Fruit fly (Drosophila melanogaster): ENCODE data around the gene cv.

The cv gene

DNA sequence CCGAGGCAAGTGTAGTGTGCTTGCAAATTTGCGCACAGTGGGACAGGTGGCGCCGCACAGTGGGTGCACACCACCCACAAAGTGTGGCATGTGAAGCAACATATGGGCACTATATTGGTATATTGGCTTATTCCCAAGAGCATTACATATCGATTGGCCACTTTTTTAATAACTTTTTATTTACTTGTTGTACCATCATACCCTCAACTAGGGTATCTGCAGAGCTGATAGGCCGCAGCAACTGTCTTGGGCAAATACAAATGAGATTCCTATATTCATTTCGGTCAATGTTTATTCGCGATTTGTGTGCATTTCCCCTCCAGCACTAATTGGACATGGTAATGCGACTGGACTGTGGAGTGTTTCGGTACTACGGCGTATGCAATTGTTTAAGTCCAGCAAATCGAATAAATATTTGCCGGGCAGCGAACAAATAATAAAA is 35.0 kb downstream of the cv start (continued):
- TF ChIP-seq CG8359 (GFP tag; optimal IDR thresholded peaks at IDR 0.05; ENCODE audit: borderline replicate concordance) (peak; percentile 31), NC2β (GFP tag; optimal IDR thresholded peaks at IDR 0.05) (no peak), tin (GFP tag; optimal IDR thresholded peaks at IDR 0.05) (peak; percentile 36), CHES-1-like (GFP tag; optimal IDR thresholded peaks at IDR 0.05) (peak; percentile 15), kay (GFP tag; optimal IDR thresholded peaks at IDR 0.05) (no peak), pb (GFP tag; optimal IDR thresholded peaks at IDR 0.05) (peak; percentile 21), CG1529 (GFP tag; optimal IDR thresholded peaks at IDR 0.05) (peak; percentile 43), dati (GFP tag; IDR thresholded peaks at IDR 0.05) (no peak), Bteb2 (GFP tag; optimal IDR thresholded peaks at IDR 0.05) (no peak), wek (GFP tag; optimal IDR thresholded peaks at IDR 0.05) (peak; percentile 60), H2.0 (GFP tag; IDR thresholded peaks at IDR 0.05) (0 out of 2 replicates have a peak, but pooled peaks have one; percentile 37), CG9437 (GFP tag; optimal IDR thresholded peaks at IDR 0.05) (no peak), row (GFP tag; IDR thresholded peaks at IDR 0.05) (peak; percentile 53), CG7987 (GFP tag; optimal IDR thresholded peaks at IDR 0.05) (peak; percentile 36), wdn (GFP tag; IDR thresholded peaks at IDR 0.05) (no peak), Camta (GFP tag; optimal IDR thresholded peaks at IDR 0.05) (peak; percentile 52), CG17568 (GFP tag; optimal IDR thresholded peaks at IDR 0.05) (peak; percentile 16), mirr (GFP tag; optimal IDR thresholded peaks at IDR 0.05) (no peak), repo (GFP tag; optimal IDR thresholded peaks at IDR 0.05) (peak; percentile 18), Neu2 (GFP tag; optimal IDR thresholded peaks at IDR 0.05; ENCODE audit: borderline replicate concordance) (no peak), CG32532 (GFP tag; IDR thresholded peaks at IDR 0.05) (peak; percentile 36; the same call in 1 of the 2 replicates), Dbx (GFP tag; IDR thresholded peaks at IDR 0.05) (0 out of 3 replicates have a peak, but pooled peaks have one; percentile 7), HLHmδ (GFP tag; optimal IDR thresholded peaks at IDR 0.05) (peak; percentile 41), zfh2 (GFP tag; optimal IDR thresholded peaks at IDR 0.05) (peak; percentile 10), Sry-δ (GFP tag; optimal IDR thresholded peaks at IDR 0.05) (no peak), org-1 (GFP tag; optimal IDR thresholded peaks at IDR 0.05) (peak; percentile 46), Blimp-1 (GFP tag; optimal IDR thresholded peaks at IDR 0.05) (peak; percentile 30), sqz (GFP tag; optimal IDR thresholded peaks at IDR 0.05) (peak; percentile 7), HmgD (GFP tag; optimal IDR thresholded peaks at IDR 0.05) (no peak), sisA (GFP tag; IDR thresholded peaks at IDR 0.05) (peak; percentile 81), D19B (GFP tag; optimal IDR thresholded peaks at IDR 0.05) (peak; percentile 39), CG1647 (GFP tag; optimal IDR thresholded peaks at IDR 0.05) (peak; percentile 1), Nf-YC (tag; optimal IDR thresholded peaks at IDR 0.05) (no peak), CG6254 (GFP tag; optimal IDR thresholded peaks at IDR 0.05) (peak; percentile 25), croc (GFP tag; conservative IDR thresholded peaks at IDR 0.05) (no peak), bowl (GFP tag; IDR thresholded peaks at IDR 0.05) (no peak), NC2α (GFP tag; optimal IDR thresholded peaks at IDR 0.05) (no peak), CG12391 (tag; optimal IDR thresholded peaks at IDR 0.05) (peak; percentile 32), knrl (GFP tag; IDR thresholded peaks at IDR 0.05; ENCODE audit: partially characterized antibody) (no peak), CG12942 (GFP tag; optimal IDR thresholded peaks at IDR 0.05) (no peak), CG13624 (GFP tag; optimal IDR thresholded peaks at IDR 0.05) (no peak), CG5953 (GFP tag; IDR thresholded peaks at IDR 0.05) (peak; percentile 72; the same call in 1 of the 2 replicates), Atf-2 (GFP tag; optimal IDR thresholded peaks at IDR 0.05) (peak; percentile 33), CG10959 (GFP tag; IDR thresholded peaks at IDR 0.05) (0 out of 2 replicates have a peak, but pooled peaks have one; percentile 39), dan (GFP tag; IDR thresholded peaks at IDR 0.05) (no peak), fd96Cb (tag; optimal IDR thresholded peaks at IDR 0.05) (peak; percentile 27), CG4730 (GFP tag; IDR thresholded peaks at IDR 0.05) (0 out of 2 replicates have a peak, but pooled peaks have one; percentile 13), Rx (GFP tag; IDR thresholded peaks at IDR 0.05) (peak; percentile 67), lab (GFP tag; optimal IDR thresholded peaks at IDR 0.05) (peak; percentile 53), Mad (GFP tag; optimal IDR thresholded peaks at IDR 0.05) (no peak), disco-r (GFP tag; optimal IDR thresholded peaks at IDR 0.05) (peak; percentile 15)
